Worm (Caenorhabditis elegans) whole organism, early embryonic: Measurements from ENCODE around the gene mrp-6.

Source experiments
- aly-1 ChIP-seq: sonication (generic microtip); optimal IDR thresholded peaks from 2 replicates; lab custom pipeline; 2016; ENCODE audit warnings: missing genetic modification characterization, missing compliant biosample characterization
- ama-1 ChIP-seq: fragments of 150-350 bp; optimal IDR thresholded peaks from 2 replicates; lab custom pipeline; 2014
- ceh-36 ChIP-seq: sonication (generic microtip); optimal IDR thresholded peaks from 2 replicates; lab custom pipeline; 2016; ENCODE audit warnings: missing genetic modification characterization, inconsistent platforms, missing compliant biosample characterization
- flt-1 ChIP-seq: fragments of 200-800 bp; sonication (Bioruptor generic); IDR thresholded peaks from 2 replicates; pipeline ENCODE4 v1.3.6; 2022; ENCODE audit warnings: missing genetic modification characterization, missing compliant biosample characterization

DNA sequence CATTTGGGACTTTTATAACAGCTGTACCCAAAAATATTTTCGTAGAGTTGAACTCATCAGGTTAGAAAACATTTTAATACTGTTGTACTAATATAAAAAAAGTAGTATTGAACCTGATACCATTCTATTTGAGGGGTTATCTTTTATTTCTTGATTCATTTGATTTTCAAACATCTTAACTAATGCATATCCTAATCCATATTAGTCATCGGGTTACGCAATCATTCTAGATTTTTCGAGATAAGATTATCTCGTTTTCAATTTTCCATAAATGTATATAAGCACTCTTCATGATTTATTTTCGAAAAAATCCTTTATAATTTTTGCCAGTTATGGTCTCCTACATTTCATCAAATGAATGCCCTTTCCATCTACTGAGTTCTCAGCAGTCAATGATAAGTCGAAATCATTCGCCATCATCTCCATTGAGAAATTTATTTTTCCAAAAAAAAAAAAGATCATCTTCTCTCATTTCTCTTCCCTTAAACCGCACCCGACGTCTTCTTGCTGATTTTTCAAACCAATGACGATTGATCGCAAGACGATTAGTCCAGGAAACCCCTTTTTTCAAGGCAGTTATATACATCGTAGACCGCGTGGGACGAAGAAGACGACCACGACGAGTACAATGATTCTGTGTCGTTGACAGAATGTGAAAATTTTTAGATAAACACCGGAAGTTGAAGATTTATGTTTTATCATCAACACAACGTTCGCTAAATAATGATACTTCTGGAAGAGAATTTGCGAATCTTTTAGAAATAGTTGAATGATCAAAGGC, 48.0 kb downstream of the mrp-6 start:
- TF ChIP-seq aly-1 (no peak), ceh-36 (tag; lab: Kevin White, UChicago) (no peak), ama-1 (lab: Kevin White, UChicago) (no peak), flt-1 (GFP tag; lab: Robert Waterston, UW) (no peak)
